Fruit fly (Drosophila melanogaster) whole organism, embryonic: ENCODE data around the gene Inx5.

Experiments
- Ada2b ChIP-seq: fragments of 200-800 bp; sonication (Bioruptor generic); IDR thresholded peaks from 2 replicates; pipeline ENCODE4 v1.3.6; 2022; ENCODE audit warnings: missing biosample characterization, missing genetic modification characterization
- CG11695 ChIP-seq: fragments of 200-800 bp; sonication (Bioruptor generic); IDR thresholded peaks from 3 replicates; pipeline ENCODE4 v1.3.6; 2022; ENCODE audit warnings: missing biosample characterization, missing genetic modification characterization
- CG12744 ChIP-seq: fragments of 200-800 bp; sonication (Bioruptor generic); optimal IDR thresholded peaks from 2 replicates; lab custom pipeline; 2016; ENCODE audit warnings: missing biosample characterization, missing genetic modification characterization
- CG15479 ChIP-seq: fragments of 200-800 bp; sonication (Bioruptor generic); optimal IDR thresholded peaks from 3 replicates; lab custom pipeline; 2019; ENCODE audit warnings: missing biosample characterization, mild to moderate bottlenecking, missing genetic modification characterization, moderate library complexity
- CG17361 ChIP-seq: fragments of 200-800 bp; sonication (Bioruptor generic); IDR thresholded peaks from 3 replicates; pipeline ENCODE4 v1.3.6; 2022; ENCODE audit warnings: missing biosample characterization, missing genetic modification characterization
- CG1832 ChIP-seq: fragments of 200-800 bp; sonication (Bioruptor generic); optimal IDR thresholded peaks from 2 replicates; lab custom pipeline; 2017; ENCODE audit warnings: missing biosample characterization, mild to moderate bottlenecking, missing genetic modification characterization, inconsistent platforms
- CG2116 ChIP-seq: fragments of 200-800 bp; sonication (Bioruptor generic); optimal IDR thresholded peaks from 3 replicates; lab custom pipeline; 2018; ENCODE audit warnings: missing biosample characterization, mild to moderate bottlenecking, missing genetic modification characterization
- CG2889 ChIP-seq: fragments of 200-800 bp; sonication (Bioruptor generic); IDR thresholded peaks from 3 replicates; pipeline ENCODE4 v1.3.6; 2022; ENCODE audit warnings: missing biosample characterization, missing genetic modification characterization
- CG30431 ChIP-seq: fragments of 200-800 bp; sonication (Bioruptor generic); optimal IDR thresholded peaks from 2 replicates; lab custom pipeline; 2017; ENCODE audit warnings: missing biosample characterization, missing genetic modification characterization
- CG31388 ChIP-seq: fragments of 200-800 bp; sonication (Bioruptor generic); optimal IDR thresholded peaks from 2 replicates; lab custom pipeline; 2016; ENCODE audit warnings: missing biosample characterization, missing genetic modification characterization
- CG31441 ChIP-seq: fragments of 200-800 bp; sonication (Bioruptor generic); IDR thresholded peaks from 2 replicates; pipeline ENCODE4 v1.3.6; 2022; ENCODE audit warnings: missing biosample characterization, missing genetic modification characterization
- CG7839 ChIP-seq: fragments of 200-800 bp; sonication (Bioruptor generic); optimal IDR thresholded peaks from 3 replicates; lab custom pipeline; 2018; ENCODE audit warnings: missing biosample characterization, mild to moderate bottlenecking, missing genetic modification characterization, moderate library complexity
- CG8388 ChIP-seq: fragments of 200-800 bp; sonication (Bioruptor generic); optimal IDR thresholded peaks from 2 replicates; lab custom pipeline; 2019; ENCODE audit warnings: missing biosample characterization, mild to moderate bottlenecking, missing genetic modification characterization, moderate library complexity
- CG9876 ChIP-seq: fragments of 200-800 bp; sonication (Bioruptor generic); optimal IDR thresholded peaks from 2 replicates; lab custom pipeline; 2016; ENCODE audit warnings: missing biosample characterization, missing genetic modification characterization
- D ChIP-seq, 2 experiments: fragments of 200-800 bp in 1 of 2; fragments of >200 bp in 1 of 2; sonication (Bioruptor generic) in 1 of 2; optimal IDR thresholded peaks; 2 replicates in 1 of 2; 3 replicates in 1 of 2; lab custom pipeline; 2017; ENCODE audit warnings: mild to moderate bottlenecking in 1 of 2, missing biosample characterization in 1 of 2, missing genetic modification characterization in 1 of 2, missing genetic modification reagents in 1 of 2
- Dip3 ChIP-seq: fragments of 200-800 bp; sonication (Bioruptor generic); optimal IDR thresholded peaks from 3 replicates; lab custom pipeline; 2016; ENCODE audit warnings: missing biosample characterization, missing genetic modification characterization
- Doc2 ChIP-seq: fragments of 200-800 bp; sonication (Bioruptor generic); IDR thresholded peaks from 2 replicates; pipeline ENCODE4 v1.3.6; 2022; ENCODE audit warnings: missing biosample characterization, missing genetic modification characterization
- H15 ChIP-seq: fragments of 200-800 bp; sonication (Bioruptor generic); IDR thresholded peaks from 3 replicates; pipeline ENCODE4 v1.3.6; 2022; ENCODE audit warnings: missing biosample characterization, missing genetic modification characterization
- HLH54F ChIP-seq: fragments of 200-800 bp; sonication (Bioruptor generic); optimal IDR thresholded peaks from 3 replicates; lab custom pipeline; 2016; ENCODE audit warnings: missing biosample characterization, missing genetic modification characterization
- Hmr ChIP-seq: fragments of 200-800 bp; sonication (Bioruptor generic); optimal IDR thresholded peaks from 3 replicates; lab custom pipeline; 2017; ENCODE audit warnings: mild to moderate bottlenecking, missing biosample characterization, missing genetic modification reagents, missing genetic modification characterization
- NC2α ChIP-seq: fragments of 200-800 bp; sonication (Bioruptor generic); optimal IDR thresholded peaks from 2 replicates; lab custom pipeline; 2016; ENCODE audit warnings: missing biosample characterization, missing genetic modification characterization
- Nf-YA ChIP-seq: fragments of 200-800 bp; sonication (Bioruptor generic); IDR thresholded peaks from 2 replicates; pipeline ENCODE4 v1.3.6; 2022; ENCODE audit warnings: missing biosample characterization, missing genetic modification characterization
- Nf-YC ChIP-seq: fragments of 200-800 bp; optimal IDR thresholded peaks from 3 replicates; lab custom pipeline; 2019; ENCODE audit warnings: missing biosample characterization, mild to moderate bottlenecking, missing genetic modification characterization, moderate library complexity
- Oli ChIP-seq: fragments of 200-800 bp; sonication (Bioruptor generic); optimal IDR thresholded peaks from 2 replicates; lab custom pipeline; 2018; ENCODE audit warnings: missing biosample characterization, mild to moderate bottlenecking, missing genetic modification characterization, moderate library complexity
- Rfx ChIP-seq: fragments of 200-800 bp; sonication (Bioruptor generic); IDR thresholded peaks from 2 replicates; pipeline ENCODE4 v1.3.6; 2022; ENCODE audit warnings: missing biosample characterization, missing genetic modification characterization
- Rx ChIP-seq: fragments of 200-800 bp; sonication (Bioruptor generic); IDR thresholded peaks from 2 replicates; pipeline ENCODE4 v1.3.6; 2022; ENCODE audit warnings: missing biosample characterization, missing genetic modification characterization
- Scr ChIP-seq: fragments of 200-800 bp; sonication (Bioruptor generic); IDR thresholded peaks from 2 replicates; pipeline ENCODE4 v1.3.6; 2022; ENCODE audit warnings: missing biosample characterization, missing genetic modification characterization; ENCODE audit not compliant: partially characterized antibody
- Six4 ChIP-seq: fragments of 200-800 bp; sonication (Bioruptor generic); optimal IDR thresholded peaks from 2 replicates; lab custom pipeline; 2016; ENCODE audit warnings: missing biosample characterization, missing genetic modification characterization
- Stat92E ChIP-seq, 3 experiments: fragments of >200 bp in 2 of 3; fragments of 200-800 bp in 1 of 3; sonication (Bioruptor generic) in 1 of 3; optimal IDR thresholded peaks; 2 replicates each; lab custom pipeline; 2017 to 2019; ENCODE audit warnings: missing biosample characterization in 3 of 3, missing genetic modification characterization in 3 of 3, mild to moderate bottlenecking in 1 of 3, moderate library complexity in 1 of 3
- ab ChIP-seq: fragments of 200-800 bp; sonication (Bioruptor generic); optimal IDR thresholded peaks from 2 replicates; lab custom pipeline; 2016; ENCODE audit warnings: missing biosample characterization, missing genetic modification characterization
- ac ChIP-seq: fragments of 200-800 bp; sonication (Bioruptor generic); optimal IDR thresholded peaks from 3 replicates; lab custom pipeline; 2017; ENCODE audit warnings: missing biosample characterization, mild to moderate bottlenecking, missing genetic modification characterization
- ap ChIP-seq: fragments of 200-800 bp; sonication (Bioruptor generic); IDR thresholded peaks from 2 replicates; pipeline ENCODE4 v1.3.6; 2022; ENCODE audit warnings: missing biosample characterization, missing genetic modification characterization
- bbx ChIP-seq: fragments of 200-800 bp; sonication (Bioruptor generic); IDR thresholded peaks from 2 replicates; pipeline ENCODE4 v1.3.6; 2022; ENCODE audit warnings: missing biosample characterization, missing genetic modification characterization; ENCODE audit not compliant: partially characterized antibody
- bigmax ChIP-seq: fragments of 200-800 bp; sonication (Bioruptor generic); optimal IDR thresholded peaks from 2 replicates; lab custom pipeline; 2018; ENCODE audit warnings: missing biosample characterization, mild to moderate bottlenecking, missing genetic modification characterization
- bsh ChIP-seq, 2 experiments: fragments of 200-800 bp; sonication (Bioruptor generic); optimal IDR thresholded peaks; 2 replicates each; lab custom pipeline; 2017 to 2018; ENCODE audit warnings: mild to moderate bottlenecking in 2 of 2, missing biosample characterization in 2 of 2, missing genetic modification characterization in 2 of 2, moderate library complexity in 1 of 2
- da ChIP-seq: fragments of 200-800 bp; sonication (Bioruptor generic); optimal IDR thresholded peaks from 2 replicates; lab custom pipeline; 2016; ENCODE audit warnings: missing biosample characterization, missing genetic modification characterization
- fd3F ChIP-seq: fragments of 200-800 bp; sonication (Bioruptor generic); optimal IDR thresholded peaks from 2 replicates; lab custom pipeline; 2018; ENCODE audit warnings: missing biosample characterization, mild to moderate bottlenecking, missing genetic modification characterization, moderate library complexity
- fru ChIP-seq: fragments of >200 bp; optimal IDR thresholded peaks from 2 replicates; lab custom pipeline; 2017
- gem ChIP-seq: fragments of 200-800 bp; sonication (Bioruptor generic); optimal IDR thresholded peaks from 2 replicates; lab custom pipeline; 2019; ENCODE audit warnings: missing biosample characterization, mild to moderate bottlenecking, missing genetic modification characterization, moderate library complexity
- inv ChIP-seq: fragments of 200-800 bp; sonication (Bioruptor generic); IDR thresholded peaks from 2 replicates; pipeline ENCODE4 v1.3.6; 2022; ENCODE audit warnings: missing biosample characterization, missing genetic modification characterization; ENCODE audit not compliant: partially characterized antibody
- kay ChIP-seq: fragments of 200-800 bp; sonication (Bioruptor generic); optimal IDR thresholded peaks from 2 replicates; lab custom pipeline; 2016; ENCODE audit warnings: missing biosample characterization, missing genetic modification characterization
- kni ChIP-seq: fragments of 200-800 bp; sonication (Bioruptor generic); optimal IDR thresholded peaks from 3 replicates; lab custom pipeline; 2017; ENCODE audit warnings: mild to moderate bottlenecking, missing biosample characterization, missing genetic modification reagents, missing genetic modification characterization
- sens-2 ChIP-seq: fragments of 200-800 bp; sonication (Bioruptor generic); IDR thresholded peaks from 2 replicates; pipeline ENCODE4 v1.3.6; 2022; ENCODE audit warnings: missing biosample characterization, missing genetic modification characterization
- slbo ChIP-seq: fragments of 200-800 bp; sonication (Bioruptor generic); IDR thresholded peaks from 2 replicates; pipeline ENCODE4 v1.3.6; 2022; ENCODE audit warnings: missing biosample characterization, missing genetic modification characterization
- slp2 ChIP-seq: fragments of 200-800 bp; sonication (Bioruptor generic); optimal IDR thresholded peaks from 2 replicates; lab custom pipeline; 2016; ENCODE audit warnings: missing biosample characterization, missing genetic modification characterization
- sqz ChIP-seq: fragments of 200-800 bp; sonication (Bioruptor generic); optimal IDR thresholded peaks from 3 replicates; lab custom pipeline; 2018; ENCODE audit warnings: missing biosample characterization, mild to moderate bottlenecking, missing genetic modification characterization
- sr ChIP-seq: fragments of 200-800 bp; sonication (Bioruptor generic); IDR thresholded peaks from 3 replicates; pipeline ENCODE4 v1.3.6; 2022; ENCODE audit warnings: missing biosample characterization, missing genetic modification characterization
- tap ChIP-seq: fragments of 200-800 bp; optimal IDR thresholded peaks from 3 replicates; lab custom pipeline; 2019; ENCODE audit warnings: missing biosample characterization, mild to moderate bottlenecking, missing genetic modification characterization, moderate library complexity
- zen2 ChIP-seq: fragments of 200-800 bp; sonication (Bioruptor generic); IDR thresholded peaks from 3 replicates; pipeline ENCODE4 v1.3.6; 2022; ENCODE audit warnings: missing biosample characterization, missing genetic modification characterization; ENCODE audit not compliant: partially characterized antibody
- zf30C ChIP-seq: fragments of 200-800 bp; sonication (Bioruptor generic); optimal IDR thresholded peaks from 3 replicates; lab custom pipeline; 2018; ENCODE audit warnings: missing biosample characterization, mild to moderate bottlenecking, missing genetic modification characterization

Gene Inx5

DNA sequence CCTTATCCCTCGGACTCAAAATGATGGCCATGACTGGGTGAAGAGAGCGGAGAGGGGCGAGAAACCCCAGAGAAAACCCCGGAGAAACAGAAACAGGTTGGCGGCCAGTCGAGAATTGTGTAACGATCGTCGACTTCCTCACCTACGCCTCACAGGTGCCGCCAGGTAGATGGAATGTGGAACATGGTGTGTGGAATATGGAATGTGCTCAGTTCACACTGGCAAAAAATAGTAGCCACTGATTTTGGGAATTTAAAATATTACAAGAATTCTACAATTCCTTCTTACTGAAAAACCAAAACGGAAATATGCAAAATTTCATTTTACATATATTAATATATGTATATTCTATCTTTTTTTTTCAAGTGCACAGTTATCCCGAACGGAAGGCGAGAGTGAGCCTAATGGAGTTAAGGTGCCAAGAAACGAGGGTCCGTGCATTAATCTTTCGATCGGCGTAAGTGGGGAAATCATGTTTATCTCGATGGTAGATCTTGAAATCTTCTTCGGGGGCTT lies 14.7 kb downstream of the Inx5 start (continued):
- TF ChIP-seq Rfx (GFP tag; lab: Robert Waterston, UW) (peak; percentile 87), Dip3 (GFP tag; lab: Kevin White, UChicago) (no peak), sr (GFP tag; lab: Robert Waterston, UW) (no peak; the same call in 2 of the 3 replicates), slp2 (GFP tag; lab: Kevin White, UChicago) (peak; percentile 2), gem (tag; lab: Kevin White, UChicago) (peak; percentile 93), H15 (peak; percentile 58; the same call in 1 of the 3 replicates), kni (GFP tag; lab: Kevin White, UChicago) (peak; percentile 92), CG2116 (GFP tag; lab: Kevin White, UChicago) (peak; percentile 39), CG11695 (peak; percentile 75; the same call in 2 of the 3 replicates), CG7839 (tag; lab: Kevin White, UChicago) (peak; percentile 89), ab (GFP tag; lab: Kevin White, UChicago) (no peak), zen2 (GFP tag; lab: Robert Waterston, UW) (no peak), CG31388 (GFP tag; lab: Kevin White, UChicago) (peak; percentile 51), Oli (tag; lab: Kevin White, UChicago) (peak; percentile 82), zf30C (GFP tag; lab: Kevin White, UChicago) (peak; percentile 96), D (optimal IDR thresholded peaks at IDR 0.05; lab: Kevin White, UChicago) (no peak), D (GFP tag; optimal IDR thresholded peaks at IDR 0.05; lab: Kevin White, UChicago) (peak; percentile 82), bbx (GFP tag; lab: Robert Waterston, UW) (no peak), kay (GFP tag; lab: Kevin White, UChicago) (peak; percentile 67), CG17361 (peak; percentile 84), Six4 (peak; percentile 79), ac (GFP tag; lab: Kevin White, UChicago) (peak; percentile 89), Doc2 (GFP tag; lab: Robert Waterston, UW) (no peak), CG12744 (GFP tag; lab: Kevin White, UChicago) (no peak), CG15479 (peak; percentile 47), Stat92E (GFP tag; optimal IDR thresholded peaks at IDR 0.05; lab: Kevin White, UChicago) (peak in 1 of 3 experiments; percentile 85), CG8388 (GFP tag; lab: Kevin White, UChicago) (peak; percentile 82), slbo (GFP tag; lab: Robert Waterston, UW) (peak; percentile 73), sqz (GFP tag; lab: Kevin White, UChicago) (peak; percentile 77), sens-2 (GFP tag; lab: Robert Waterston, UW) (peak; percentile 67), tap (peak; percentile 73), CG9876 (GFP tag; lab: Kevin White, UChicago) (no peak), CG1832 (GFP tag; lab: Kevin White, UChicago) (no peak), da (GFP tag; lab: Kevin White, UChicago) (no peak), Scr (no peak), fru (lab: Kevin White, UChicago) (no peak), CG2889 (peak; percentile 72; the same call in 1 of the 3 replicates), CG30431 (GFP tag; lab: Kevin White, UChicago) (peak; percentile 81), HLH54F (GFP tag; lab: Kevin White, UChicago) (no peak), bigmax (GFP tag; lab: Kevin White, UChicago) (no peak), NC2α (GFP tag; lab: Kevin White, UChicago) (no peak), inv (GFP tag; lab: Robert Waterston, UW) (no peak), Nf-YC (tag; lab: Kevin White, UChicago) (peak; percentile 33), CG31441 (peak; percentile 91), Nf-YA (GFP tag; lab: Robert Waterston, UW) (0 out of 2 replicates have a peak, but pooled peaks have one; percentile 14), Rx (GFP tag; lab: Robert Waterston, UW) (peak; percentile 64), bsh (GFP tag; optimal IDR thresholded peaks at IDR 0.05; lab: Kevin White, UChicago) (peak; percentile 57 to 89), Hmr (peak; percentile 68), fd3F (GFP tag; lab: Kevin White, UChicago) (peak; percentile 25), Ada2b (peak; percentile 70), ap (GFP tag; lab: Robert Waterston, UW) (peak; percentile 60)
